Worm (Caenorhabditis elegans) whole organism, late embryonic: Measurements from ENCODE around the gene F18E9.3.
A peak's percentile ranks its signal among the peaks of the same experiment; 100 is the strongest.
"Not testable (repeated sequence)": the region's sequence is repeated elsewhere in the genome, so short reads cannot be mapped to it uniquely, and the experiment has no call there.

Source experiments
- C08G9.2 ChIP-seq: sonication (generic microtip); optimal IDR thresholded peaks from 2 replicates; lab custom pipeline; 2016; ENCODE audit warnings: mild to moderate bottlenecking, missing genetic modification characterization, moderate library complexity, missing compliant biosample characterization
- C38D4.7 ChIP-seq: fragments of 200-800 bp; sonication (Bioruptor generic); optimal IDR thresholded peaks from 2 replicates; lab custom pipeline; 2018; ENCODE audit warnings: mild to moderate bottlenecking, missing genetic modification characterization, moderate library complexity, missing compliant biosample characterization
- F13H6.1 ChIP-seq: sonication (generic microtip); optimal IDR thresholded peaks from 2 replicates; lab custom pipeline; 2016; ENCODE audit warnings: missing genetic modification characterization, missing compliant biosample characterization
- K02D7.2 ChIP-seq: sonication (generic microtip); optimal IDR thresholded peaks from 2 replicates; lab custom pipeline; 2017; ENCODE audit warnings: mild to moderate bottlenecking, missing genetic modification characterization, missing compliant biosample characterization
- T23F11.4 ChIP-seq: fragments of 200-800 bp; sonication (Bioruptor generic); optimal IDR thresholded peaks from 2 replicates; lab custom pipeline; 2018; ENCODE audit warnings: mild to moderate bottlenecking, missing genetic modification characterization, missing compliant biosample characterization
- ama-1 ChIP-seq: fragments of 150-350 bp; optimal IDR thresholded peaks from 2 replicates; lab custom pipeline; 2014
- ceh-19 ChIP-seq: fragments of 200-800 bp; sonication (Bioruptor generic); optimal IDR thresholded peaks from 2 replicates; lab custom pipeline; 2018; ENCODE audit warnings: mild to moderate bottlenecking, missing genetic modification characterization, missing compliant biosample characterization
- ceh-22 ChIP-seq: sonication (generic microtip); optimal IDR thresholded peaks from 2 replicates; lab custom pipeline; 2017; ENCODE audit warnings: missing biosample characterization, missing genetic modification characterization
- ceh-30 ChIP-seq: fragments of 150-350 bp; optimal IDR thresholded peaks from 2 replicates; lab custom pipeline; 2014; ENCODE audit warnings: missing biosample characterization, missing genetic modification characterization
- ceh-31 ChIP-seq: sonication (generic microtip); optimal IDR thresholded peaks from 2 replicates; lab custom pipeline; 2016; ENCODE audit warnings: missing genetic modification characterization, missing compliant biosample characterization
- ceh-34 ChIP-seq: sonication (generic microtip); optimal IDR thresholded peaks from 2 replicates; lab custom pipeline; 2016; ENCODE audit warnings: mild to moderate bottlenecking, missing genetic modification characterization, missing compliant biosample characterization
- ceh-45 ChIP-seq: fragments of 200-800 bp; sonication (Bioruptor generic); IDR thresholded peaks from 2 replicates; pipeline ENCODE4 v1.3.6; 2022; ENCODE audit warnings: missing genetic modification reagents, missing genetic modification characterization, missing compliant biosample characterization
- ceh-48 ChIP-seq: sonication (generic microtip); optimal IDR thresholded peaks from 2 replicates; lab custom pipeline; 2016; ENCODE audit warnings: missing genetic modification characterization, inconsistent platforms, missing compliant biosample characterization
- dmd-4 ChIP-seq: sonication (generic microtip); optimal IDR thresholded peaks from 2 replicates; lab custom pipeline; 2016; ENCODE audit warnings: borderline replicate concordance, missing genetic modification characterization, missing compliant biosample characterization
- dve-1 ChIP-seq: sonication (generic microtip); optimal IDR thresholded peaks from 2 replicates; lab custom pipeline; 2017; ENCODE audit warnings: antibody characterized with exemption, mild to moderate bottlenecking, missing genetic modification characterization, missing compliant biosample characterization
- elt-2 ChIP-seq: sonication (generic microtip); optimal IDR thresholded peaks from 2 replicates; lab custom pipeline; 2016; ENCODE audit warnings: missing genetic modification reagents, missing genetic modification characterization, missing compliant biosample characterization
- elt-4 ChIP-seq: sonication (generic microtip); optimal IDR thresholded peaks from 2 replicates; lab custom pipeline; 2016; ENCODE audit warnings: missing genetic modification characterization, missing compliant biosample characterization
- eyg-1 ChIP-seq: sonication (generic microtip); optimal IDR thresholded peaks from 2 replicates; lab custom pipeline; 2016; ENCODE audit warnings: missing genotype, missing genetic modification characterization, missing compliant biosample characterization
- fax-1 ChIP-seq: sonication (generic microtip); optimal IDR thresholded peaks from 2 replicates; lab custom pipeline; 2016; ENCODE audit warnings: missing genotype, missing genetic modification characterization, missing compliant biosample characterization
- fkh-6 ChIP-seq: sonication (generic microtip); optimal IDR thresholded peaks from 2 replicates; lab custom pipeline; 2016; ENCODE audit warnings: missing genetic modification characterization, missing compliant biosample characterization
- gmeb-2 ChIP-seq: sonication (generic microtip); optimal IDR thresholded peaks from 2 replicates; lab custom pipeline; 2016; ENCODE audit warnings: missing genetic modification characterization, inconsistent platforms, missing compliant biosample characterization
- hlh-13 ChIP-seq: fragments of 200-800 bp; sonication (Bioruptor generic); optimal IDR thresholded peaks from 2 replicates; lab custom pipeline; 2018; ENCODE audit warnings: mild to moderate bottlenecking, missing genetic modification characterization, missing compliant biosample characterization
- hlh-30 ChIP-seq: sonication (generic microtip); optimal IDR thresholded peaks from 2 replicates; lab custom pipeline; 2017; ENCODE audit warnings: antibody characterized with exemption, missing genetic modification characterization, missing compliant biosample characterization; ENCODE audit not compliant: insufficient read depth
- hlh-8 ChIP-seq: sonication (generic microtip); optimal IDR thresholded peaks from 2 replicates; lab custom pipeline; 2016; ENCODE audit warnings: missing genotype, missing genetic modification characterization, missing compliant biosample characterization
- lim-6 ChIP-seq: sonication (generic microtip); optimal IDR thresholded peaks from 2 replicates; lab custom pipeline; 2016; ENCODE audit warnings: missing genetic modification characterization, missing compliant biosample characterization
- lin-11 ChIP-seq: fragments of 200-800 bp; sonication (Bioruptor generic); optimal IDR thresholded peaks from 2 replicates; lab custom pipeline; 2018; ENCODE audit warnings: mild to moderate bottlenecking, missing genetic modification characterization, missing compliant biosample characterization
- madf-2 ChIP-seq: sonication (generic microtip); optimal IDR thresholded peaks from 2 replicates; lab custom pipeline; 2017; ENCODE audit warnings: missing genetic modification characterization, missing compliant biosample characterization
- nfya-1 ChIP-seq: sonication (generic microtip); optimal IDR thresholded peaks from 2 replicates; lab custom pipeline; 2017; ENCODE audit warnings: missing genetic modification characterization, mild to moderate bottlenecking, missing compliant biosample characterization, antibody characterized with exemption, moderate library complexity
- nhr-232 ChIP-seq: sonication (generic microtip); optimal IDR thresholded peaks from 2 replicates; lab custom pipeline; 2016; ENCODE audit warnings: missing genetic modification characterization, missing compliant biosample characterization
- npax-4 ChIP-seq: sonication (generic microtip); optimal IDR thresholded peaks from 2 replicates; lab custom pipeline; 2016; ENCODE audit warnings: missing genetic modification characterization, missing compliant biosample characterization
- pag-3 ChIP-seq: sonication (generic microtip); optimal IDR thresholded peaks from 2 replicates; lab custom pipeline; 2016; ENCODE audit warnings: missing compliant biosample characterization, missing genetic modification characterization, borderline replicate concordance
- pha-2 ChIP-seq: sonication (generic microtip); optimal IDR thresholded peaks from 2 replicates; lab custom pipeline; 2017; ENCODE audit warnings: mild to moderate bottlenecking, missing genetic modification characterization, missing compliant biosample characterization
- pha-4 ChIP-seq: fragments of 150-350 bp; optimal IDR thresholded peaks from 2 replicates; lab custom pipeline; 2018; ENCODE audit warnings: missing biosample characterization, missing genetic modification reagents, missing genetic modification characterization
- pros-1 ChIP-seq: fragments of 150-350 bp; optimal IDR thresholded peaks from 2 replicates; lab custom pipeline; 2014; ENCODE audit warnings: missing biosample characterization, missing genetic modification reagents, missing genetic modification characterization
- ref-2 ChIP-seq: sonication (generic microtip); optimal IDR thresholded peaks from 2 replicates; lab custom pipeline; 2016; ENCODE audit warnings: missing genetic modification characterization, missing compliant biosample characterization
- rnt-1 ChIP-seq: sonication (generic microtip); optimal IDR thresholded peaks from 2 replicates; lab custom pipeline; 2016; ENCODE audit warnings: missing genetic modification characterization, missing compliant biosample characterization
- sox-2 ChIP-seq: fragments of 200-800 bp; sonication (Bioruptor generic); IDR thresholded peaks from 2 replicates; pipeline ENCODE4 v1.3.6; 2022; ENCODE audit warnings: missing genetic modification reagents, missing genetic modification characterization, missing compliant biosample characterization
- syd-9 ChIP-seq: sonication (generic microtip); optimal IDR thresholded peaks from 2 replicates; lab custom pipeline; 2016; ENCODE audit warnings: mild to moderate bottlenecking, missing genetic modification characterization, moderate library complexity, missing compliant biosample characterization
- tbx-2 ChIP-seq: sonication (generic microtip); optimal IDR thresholded peaks from 2 replicates; lab custom pipeline; 2016; ENCODE audit warnings: missing genetic modification characterization, missing compliant biosample characterization
- unc-3 ChIP-seq, 2 experiments: fragments of 200-800 bp in 1 of 2; sonication (Bioruptor generic) in 1 of 2; sonication (generic microtip) in 1 of 2; conservative IDR thresholded peaks in 1 of 2; optimal IDR thresholded peaks in 1 of 2; 2 replicates each; pipeline versions ENCODE4 v1.3.6 to Lab custom; 2016 to 2022; ENCODE audit warnings: missing compliant biosample characterization in 2 of 2, missing genetic modification characterization in 2 of 2, missing genetic modification reagents in 1 of 2
- unc-55 ChIP-seq: sonication (generic microtip); optimal IDR thresholded peaks from 2 replicates; lab custom pipeline; 2017; ENCODE audit warnings: missing biosample characterization, missing genetic modification reagents, missing genetic modification characterization
- unc-86 ChIP-seq: sonication (generic microtip); optimal IDR thresholded peaks from 2 replicates; lab custom pipeline; 2016; ENCODE audit warnings: missing genetic modification characterization, missing compliant biosample characterization
- zip-5 ChIP-seq: sonication (generic microtip); optimal IDR thresholded peaks from 2 replicates; lab custom pipeline; 2016; ENCODE audit warnings: missing genetic modification characterization, missing compliant biosample characterization

The F18E9.3 gene

DNA sequence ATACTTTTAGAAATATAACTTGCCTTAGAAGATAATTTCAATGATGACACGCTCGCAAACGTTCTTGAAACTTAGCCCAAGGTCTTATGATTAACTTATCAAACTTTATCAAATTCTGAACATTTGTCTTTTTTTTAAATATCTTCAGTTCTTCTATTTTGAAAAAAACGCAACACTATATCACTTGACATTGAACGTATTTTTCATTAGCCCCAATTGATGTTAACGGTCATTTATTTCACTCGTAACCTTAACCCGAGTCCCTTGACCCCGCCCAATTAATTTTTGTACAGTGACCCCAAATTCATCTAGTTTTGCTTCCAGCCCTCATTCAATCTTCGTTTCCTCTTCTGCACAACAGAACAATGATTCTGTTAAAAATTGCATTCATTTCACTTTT, at the start of gene F18E9.3:
Gene F18E9.3, plus strand, starts transcription at position 311 of the 400 bp plus-strand sequence.
- no peak for TF ChIP-seq pag-3 (tag; lab: Kevin White, UChicago)
- TF ChIP-seq T23F11.4 (GFP tag; lab: Kevin White, UChicago), result no peak
- no peak for TF ChIP-seq zip-5 (tag; lab: Kevin White, UChicago)
- TF ChIP-seq pha-4 (tag; lab: Kevin White, UChicago), result no peak
- TF ChIP-seq eyg-1 (tag; lab: Kevin White, UChicago), result no peak

DNA sequence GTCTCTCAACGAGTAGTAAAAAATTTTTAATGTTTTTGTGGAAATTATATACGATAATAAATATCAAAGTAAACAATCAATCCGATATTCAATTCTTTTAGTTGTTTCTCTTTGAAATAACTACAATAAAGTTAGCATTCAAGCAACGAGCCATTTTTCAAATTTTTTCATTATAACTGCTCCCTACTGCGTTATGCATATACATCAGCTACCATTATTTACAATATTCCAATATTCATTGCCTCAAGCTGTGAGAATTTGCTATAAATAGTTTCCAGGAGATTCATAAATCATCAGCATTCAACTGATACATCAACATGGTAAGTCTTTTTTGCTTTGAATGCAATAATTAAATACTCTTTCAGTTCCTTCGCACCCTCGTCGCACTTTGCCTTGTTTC, 49.2 kb upstream of the F18E9.3 start, which contains the start of gene nspc-3:
Gene nspc-3, plus strand, starts transcription at position 301 of the 400 bp plus-strand sequence.
- TF ChIP-seq unc-55 (no peak), ceh-22 (tag; lab: Kevin White, UChicago) (no peak), gmeb-2 (tag; lab: Kevin White, UChicago) (no peak), C38D4.7 (no peak), npax-4 (tag; lab: Kevin White, UChicago) (no peak), ceh-48 (tag; lab: Kevin White, UChicago) (no peak), hlh-30 (tag; lab: Kevin White, UChicago) (no peak), ceh-45 (GFP tag; lab: Robert Waterston, UW) (no peak), hlh-8 (no peak), dve-1 (tag; lab: Kevin White, UChicago) (no peak), tbx-2 (tag; lab: Kevin White, UChicago) (no peak), nhr-232 (tag; lab: Kevin White, UChicago) (no peak), madf-2 (tag; lab: Kevin White, UChicago) (no peak)

DNA sequence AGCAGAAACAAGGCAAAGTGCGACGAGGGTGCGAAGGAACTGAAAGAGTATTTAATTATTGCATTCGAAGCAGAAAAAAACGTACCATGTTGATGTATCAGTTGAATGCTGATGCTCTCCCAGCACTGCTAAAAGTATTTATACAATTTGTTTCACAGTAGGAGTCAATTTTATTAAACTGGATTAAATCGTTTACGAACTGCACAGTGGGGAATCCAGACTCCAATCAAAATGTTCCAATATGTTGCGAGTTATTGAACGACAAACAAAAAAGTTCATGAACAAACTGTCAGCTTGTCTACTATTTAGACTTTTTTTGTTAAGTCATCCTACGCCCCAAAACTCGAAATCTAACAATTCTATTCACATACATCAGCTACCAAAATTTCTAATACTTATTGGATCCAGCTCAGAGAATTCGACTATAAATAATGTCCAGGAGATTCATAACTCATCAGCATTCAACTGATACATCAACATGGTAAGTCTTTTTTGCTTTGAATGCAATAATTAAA, 47.6 kb upstream of the F18E9.3 start, which contains the start of the genes nspc-4 and nspc-5:
Gene nspc-4, minus strand, starts transcription at position 101 of the 515 bp plus-strand sequence.
Gene nspc-5, plus strand, starts transcription at position 465 of the 515 bp plus-strand sequence.
- not testable (repeated sequence) for TF ChIP-seq unc-3 (GFP tag; conservative IDR thresholded peaks at IDR 0.05; lab: Robert Waterston, UW); unc-3 (tag; optimal IDR thresholded peaks at IDR 0.05; lab: Kevin White, UChicago); lim-6 (tag; lab: Kevin White, UChicago); ceh-30 (tag; lab: Kevin White, UChicago)

DNA sequence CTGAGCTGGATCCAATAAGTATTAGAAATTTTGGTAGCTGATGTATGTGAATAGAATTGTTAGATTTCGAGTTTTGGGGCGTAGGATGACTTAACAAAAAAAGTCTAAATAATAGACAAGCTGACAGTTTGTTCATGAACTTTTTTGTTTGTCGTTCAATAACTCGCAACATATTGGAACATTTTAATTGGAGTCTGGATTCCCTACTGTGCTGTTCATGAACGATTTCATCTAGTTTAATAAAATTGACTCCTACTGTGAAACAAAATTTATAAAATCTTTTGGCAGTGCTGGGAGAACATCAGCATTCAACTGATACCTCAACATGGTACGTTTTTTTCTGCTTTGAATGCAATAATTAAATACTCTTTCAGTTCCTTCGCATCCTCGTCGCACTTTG, 44.4 kb upstream of the F18E9.3 start, which contains the start of gene nspc-7:
Gene nspc-7, plus strand, starts transcription at position 301 of the 400 bp plus-strand sequence.
- TF ChIP-seq pha-4 (tag; lab: Kevin White, UChicago); unc-86; rnt-1: not testable (repeated sequence)

DNA sequence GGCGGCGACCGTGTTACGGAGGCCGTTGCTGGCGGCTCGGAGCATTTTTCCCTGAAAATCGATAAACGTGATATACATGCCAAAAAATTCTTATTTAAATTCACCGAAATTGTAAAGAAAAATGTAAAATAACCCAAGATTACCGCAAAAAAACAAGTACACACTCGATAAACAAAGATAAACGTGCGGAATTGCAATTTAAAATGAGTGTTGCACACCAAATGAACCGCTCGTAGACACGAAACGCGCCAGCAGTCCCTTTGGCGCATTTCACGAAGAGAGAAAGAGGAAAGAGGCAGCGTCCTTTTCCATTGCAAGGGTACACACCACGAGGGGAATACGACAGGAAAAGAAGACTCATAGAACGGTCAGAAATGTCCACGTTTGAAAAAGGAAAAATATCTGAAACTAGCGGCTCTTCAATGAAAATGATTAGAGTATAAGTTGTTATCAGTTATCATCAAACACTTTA, 39.9 kb upstream of the F18E9.3 start, which contains the start of gene sdha-1:
Gene sdha-1, minus strand, starts transcription at position 51 of the 472 bp plus-strand sequence.
- TF ChIP-seq hlh-13 (no peak), zip-5 (tag; lab: Kevin White, UChicago) (no peak), ceh-19 (GFP tag; lab: Kevin White, UChicago) (peak; percentile 21), ceh-31 (peak; percentile 76), elt-4 (tag; lab: Kevin White, UChicago) (no peak), pros-1 (tag; lab: Kevin White, UChicago) (peak; percentile 8), syd-9 (no peak), F13H6.1 (tag; lab: Kevin White, UChicago) (no peak), sox-2 (GFP tag; lab: Robert Waterston, UW) (no peak), ama-1 (no peak), pha-2 (tag; lab: Kevin White, UChicago) (no peak), nfya-1 (tag; lab: Kevin White, UChicago) (peak; percentile 48), K02D7.2 (tag; lab: Kevin White, UChicago) (no peak), ceh-30 (tag; lab: Kevin White, UChicago) (peak; percentile 32), ref-2 (tag; lab: Kevin White, UChicago) (peak; percentile 22), fkh-6 (tag; lab: Kevin White, UChicago) (no peak), fax-1 (tag; lab: Kevin White, UChicago) (no peak), C08G9.2 (no peak), ceh-34 (peak; percentile 41), lin-11 (tag; lab: Kevin White, UChicago) (no peak), unc-86 (no peak), dmd-4 (tag; lab: Kevin White, UChicago) (no peak), elt-2 (tag; lab: Kevin White, UChicago) (peak; percentile 38), madf-2 (tag; lab: Kevin White, UChicago) (no peak), dve-1 (tag; lab: Kevin White, UChicago) (no peak), hlh-30 (tag; lab: Kevin White, UChicago) (peak; percentile 61)
